Fruit fly (Drosophila melanogaster): ENCODE results near the gene bif.

DNA sequence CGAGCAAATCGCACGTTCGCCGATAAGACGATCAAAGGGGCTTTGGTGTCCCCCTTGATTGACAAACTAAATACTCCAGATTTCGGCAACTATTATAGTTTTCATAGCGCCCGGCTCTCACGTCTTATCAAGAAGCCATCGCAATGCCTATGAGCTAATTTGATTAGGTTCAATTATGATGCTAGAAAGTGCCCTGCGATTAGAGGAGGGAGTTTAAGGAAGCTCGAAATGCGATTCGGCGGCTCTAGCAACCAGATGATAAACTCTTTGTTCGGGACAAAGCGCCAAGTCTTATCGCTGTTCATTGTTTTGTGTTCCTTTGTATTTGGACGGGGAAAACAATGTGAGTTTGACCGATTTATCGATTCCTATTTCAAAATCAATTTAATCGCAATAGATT, 39.1 kb downstream of the bif start:
- TF ChIP-seq CG17912 (GFP tag; optimal IDR thresholded peaks at IDR 0.05): no peak
- TF ChIP-seq cg (GFP tag; optimal IDR thresholded peaks at IDR 0.05): no peak

Measured in whole organism, embryonic.